Fruit fly (Drosophila melanogaster): ENCODE measurements around the gene Rsod.

The Rsod gene

DNA sequence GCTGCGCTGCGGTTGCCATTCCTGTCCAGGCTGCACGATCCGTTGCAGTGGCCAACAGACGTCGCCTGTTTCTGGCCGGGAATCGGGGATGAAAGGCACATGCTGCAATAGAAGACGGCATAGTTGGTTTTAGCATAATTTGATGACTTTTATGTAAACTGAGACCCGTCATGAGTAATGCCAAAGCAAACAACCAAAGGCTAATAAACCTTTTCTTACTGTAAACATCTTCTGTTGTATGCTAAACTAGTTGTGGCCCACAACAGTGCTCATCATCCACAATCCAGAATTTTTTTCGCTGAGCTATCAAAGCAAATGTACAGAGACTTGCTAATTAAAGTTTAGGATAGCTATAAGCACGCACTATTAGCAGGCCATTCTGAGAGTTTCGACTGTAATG, 27.8 kb upstream of the Rsod start (continued):
- TF ChIP-seq CG7745 (tag; optimal IDR thresholded peaks at IDR 0.05) (no peak), CG1647 (GFP tag; optimal IDR thresholded peaks at IDR 0.05) (peak; percentile 11), CG14860 (GFP tag; IDR thresholded peaks at IDR 0.05; ENCODE audit: partially characterized antibody) (no peak), CG15601 (tag; optimal IDR thresholded peaks at IDR 0.05) (peak; percentile 28), unpg (GFP tag; optimal IDR thresholded peaks at IDR 0.05) (no peak), CG13894 (tag; optimal IDR thresholded peaks at IDR 0.05) (peak; percentile 65), CG3281 (GFP tag; optimal IDR thresholded peaks at IDR 0.05) (peak; percentile 71), Dip2 (GFP tag; IDR thresholded peaks at IDR 0.05) (no peak), dmrt11E (tag; optimal IDR thresholded peaks at IDR 0.05) (no peak), sqz (GFP tag; optimal IDR thresholded peaks at IDR 0.05) (no peak), sim (GFP tag; IDR thresholded peaks at IDR 0.05) (no peak), CG12219 (GFP tag; optimal IDR thresholded peaks at IDR 0.05) (no peak), cwo (GFP tag; optimal IDR thresholded peaks at IDR 0.05) (peak; percentile 38), sc (optimal IDR thresholded peaks at IDR 0.05) (no peak), sc (GFP tag; optimal IDR thresholded peaks at IDR 0.05) (no peak), br (optimal IDR thresholded peaks at IDR 0.05) (no peak), CG11456 (GFP tag; IDR thresholded peaks at IDR 0.05) (no peak), dpn (GFP tag; optimal IDR thresholded peaks at IDR 0.05) (no peak), Tbp (GFP tag; optimal IDR thresholded peaks at IDR 0.05) (no peak), CoRest (tag; optimal IDR thresholded peaks at IDR 0.05) (no peak), HLH4C (GFP tag; IDR thresholded peaks at IDR 0.05; ENCODE audit: partially characterized antibody) (no peak), Blimp-1 (GFP tag; optimal IDR thresholded peaks at IDR 0.05) (no peak), Dad (GFP tag; optimal IDR thresholded peaks at IDR 0.05) (no peak), Hmr (GFP tag; optimal IDR thresholded peaks at IDR 0.05) (peak; percentile 79), repo (GFP tag; optimal IDR thresholded peaks at IDR 0.05) (no peak), Med (GFP tag) (peak; percentile 89), CG10274 (GFP tag; optimal IDR thresholded peaks at IDR 0.05) (no peak), Drgx (GFP tag; IDR thresholded peaks at IDR 0.05) (no peak), Pdp1 (GFP tag; optimal IDR thresholded peaks at IDR 0.05) (no peak), stc (GFP tag; IDR thresholded peaks at IDR 0.05) (no peak), CG14710 (tag; optimal IDR thresholded peaks at IDR 0.05) (no peak), CG17612 (GFP tag; IDR thresholded peaks at IDR 0.05) (no peak), sd (tag; optimal IDR thresholded peaks at IDR 0.05) (no peak), cato (GFP tag; optimal IDR thresholded peaks at IDR 0.05; ENCODE audit: borderline replicate concordance) (no peak), Atf6 (GFP tag; IDR thresholded peaks at IDR 0.05) (peak; percentile 58), CG31365 (tag; optimal IDR thresholded peaks at IDR 0.05) (no peak), CG2129 (GFP tag; IDR thresholded peaks at IDR 0.05; ENCODE audit: partially characterized antibody) (no peak), stwl (tag; optimal IDR thresholded peaks at IDR 0.05) (no peak), CG10979 (tag; optimal IDR thresholded peaks at IDR 0.05) (no peak), CG34422 (GFP tag; IDR thresholded peaks at IDR 0.05) (no peak), cad (GFP tag; optimal IDR thresholded peaks at IDR 0.05) (no peak), grau (tag; optimal IDR thresholded peaks at IDR 0.05) (peak; percentile 3), Sry-β (GFP tag; optimal IDR thresholded peaks at IDR 0.05) (no peak), CG11093 (GFP tag; IDR thresholded peaks at IDR 0.05) (no peak), D (optimal IDR thresholded peaks at IDR 0.05) (no peak), D (GFP tag; optimal IDR thresholded peaks at IDR 0.05) (no peak), Eip74EF (GFP tag; optimal IDR thresholded peaks at IDR 0.05) (no peak), lab (GFP tag; optimal IDR thresholded peaks at IDR 0.05) (peak; percentile 62), so (GFP tag; IDR thresholded peaks at IDR 0.05) (0 out of 3 replicates have a peak, but pooled peaks have one; percentile 18), btn (GFP tag; optimal IDR thresholded peaks at IDR 0.05) (no peak), Usf (GFP tag; optimal IDR thresholded peaks at IDR 0.05) (no peak)

Data from whole organism, embryonic.